Fruit fly (Drosophila melanogaster): ENCODE measurements around the gene Ugt302K1.

dm6 chr3R:11136877-11137276 is 16.8 kb downstream of the Ugt302K1 start, which contains the start of gene mAcon2:
- TF ChIP-seq fkh (GFP tag; optimal IDR thresholded peaks at IDR 0.05), result no peak
- no peak for TF ChIP-seq CG3919 (GFP tag; optimal IDR thresholded peaks at IDR 0.05)
- TF ChIP-seq acj6 (GFP tag; optimal IDR thresholded peaks at IDR 0.05), result no peak
- TF ChIP-seq salr (GFP tag; optimal IDR thresholded peaks at IDR 0.05), result no peak
- no peak for TF ChIP-seq Eip78C (GFP tag)
- no peak for TF ChIP-seq CG6163 (GFP tag; IDR thresholded peaks at IDR 0.05)
- TF ChIP-seq Eip93F (GFP tag; optimal IDR thresholded peaks at IDR 0.05), result no peak
- TF ChIP-seq CG4318 (GFP tag; optimal IDR thresholded peaks at IDR 0.05), result no peak
- TF ChIP-seq CG11762 (GFP tag; optimal IDR thresholded peaks at IDR 0.05; ENCODE audit: insufficient read depth), result no peak

Measured in whole organism, prepupa.